Worm (Caenorhabditis elegans) whole organism, young adult: ENCODE data around the gene hmgr-1.
A peak's percentile ranks its signal among the peaks of the same experiment; 100 is the strongest.

ENCODE experiments used
- F23B12.7 ChIP-seq: sonication (generic microtip); optimal IDR thresholded peaks from 2 replicates; lab custom pipeline; 2017; ENCODE audit warnings: missing genetic modification characterization, mild to moderate bottlenecking, missing compliant biosample characterization, antibody characterized with exemption, moderate library complexity; ENCODE audit not compliant: insufficient read depth
- F33H1.4 ChIP-seq: fragments of 200-800 bp; sonication (Bioruptor generic); IDR thresholded peaks from 2 replicates; pipeline ENCODE4 v1.3.6; 2022; ENCODE audit warnings: missing genetic modification reagents, missing genetic modification characterization, missing compliant biosample characterization
- F49E8.2 ChIP-seq: sonication (generic microtip); optimal IDR thresholded peaks from 3 replicates; lab custom pipeline; 2017; ENCODE audit warnings: missing genetic modification characterization, mild to moderate bottlenecking, missing compliant biosample characterization, antibody characterized with exemption, moderate library complexity; ENCODE audit not compliant: insufficient read depth
- K11D2.4 ChIP-seq: fragments of 200-800 bp; sonication (Bioruptor generic); IDR thresholded peaks from 2 replicates; pipeline ENCODE4 v1.3.6; 2022; ENCODE audit warnings: missing genetic modification reagents, missing genetic modification characterization, missing compliant biosample characterization
- K12H6.12 ChIP-seq: fragments of 200-800 bp; sonication (Bioruptor generic); optimal IDR thresholded peaks from 2 replicates; lab custom pipeline; 2018; ENCODE audit warnings: mild to moderate bottlenecking, missing genetic modification characterization, missing compliant biosample characterization
- T07F8.4 ChIP-seq: sonication (generic microtip); optimal IDR thresholded peaks from 2 replicates; lab custom pipeline; 2016; ENCODE audit warnings: mild to moderate bottlenecking, missing genetic modification characterization, moderate library complexity, missing compliant biosample characterization
- Y53F4B.3 ChIP-seq: fragments of 200-800 bp; sonication (Bioruptor generic); IDR thresholded peaks from 2 replicates; pipeline ENCODE4 v1.3.6; 2022; ENCODE audit warnings: missing genetic modification reagents, missing genetic modification characterization, missing compliant biosample characterization
- Y56A3A.18 ChIP-seq: fragments of 200-800 bp; sonication (Bioruptor generic); IDR thresholded peaks from 2 replicates; pipeline ENCODE4 v1.3.6; 2022; ENCODE audit warnings: missing genetic modification reagents, missing genetic modification characterization, missing compliant biosample characterization
- Y67H2A.10 ChIP-seq: fragments of 200-800 bp; sonication (Bioruptor generic); conservative IDR thresholded peaks from 2 replicates; pipeline ENCODE4 v1.3.6; 2022; ENCODE audit warnings: missing genetic modification reagents, missing genetic modification characterization, missing compliant biosample characterization
- akir-1 ChIP-seq: fragments of 200-800 bp; sonication (Bioruptor generic); optimal IDR thresholded peaks from 2 replicates; lab custom pipeline; 2018; ENCODE audit warnings: mild to moderate bottlenecking, missing genetic modification characterization, moderate library complexity, missing compliant biosample characterization
- ama-1 ChIP-seq, 3 experiments: fragments of 150-350 bp in 1 of 3; sonication (generic microtip) in 2 of 3; optimal IDR thresholded peaks; 2 replicates each; lab custom pipeline; 2014 to 2018; ENCODE audit warnings: missing biosample characterization in 2 of 3, missing genetic modification characterization in 2 of 3, missing genetic modification reagents in 2 of 3
- athp-1 ChIP-seq: sonication (generic microtip); optimal IDR thresholded peaks from 2 replicates; lab custom pipeline; 2017; ENCODE audit warnings: mild to moderate bottlenecking, missing genetic modification characterization, missing compliant biosample characterization
- attf-3 ChIP-seq: fragments of 200-800 bp; sonication (Bioruptor generic); conservative IDR thresholded peaks from 2 replicates; pipeline ENCODE4 v1.3.6; 2022; ENCODE audit warnings: missing genetic modification reagents, missing genetic modification characterization, missing compliant biosample characterization
- attf-5 ChIP-seq: fragments of 200-800 bp; sonication (Bioruptor generic); optimal IDR thresholded peaks from 2 replicates; lab custom pipeline; 2018; ENCODE audit warnings: mild to moderate bottlenecking, missing genetic modification characterization, missing compliant biosample characterization
- attf-6 ChIP-seq: fragments of 200-800 bp; sonication (Bioruptor generic); IDR thresholded peaks from 2 replicates; pipeline ENCODE4 v1.3.6; 2022; ENCODE audit warnings: missing genetic modification reagents, missing genetic modification characterization, missing compliant biosample characterization
- ccch-3 ChIP-seq: fragments of 200-800 bp; sonication (Bioruptor generic); optimal IDR thresholded peaks from 2 replicates; lab custom pipeline; 2018; ENCODE audit warnings: mild to moderate bottlenecking, missing genetic modification characterization, missing compliant biosample characterization
- cebp-1 ChIP-seq, 2 experiments: fragments of 200-800 bp in 1 of 2; sonication (Bioruptor generic) in 1 of 2; sonication (generic microtip) in 1 of 2; IDR thresholded peaks in 1 of 2; optimal IDR thresholded peaks in 1 of 2; 2 replicates each; pipeline versions ENCODE4 v1.3.6 to Lab custom; 2017 to 2022; ENCODE audit warnings: missing compliant biosample characterization in 2 of 2, missing genetic modification characterization in 2 of 2, mild to moderate bottlenecking in 1 of 2, missing genetic modification reagents in 1 of 2, moderate library complexity in 1 of 2
- ceh-79 ChIP-seq: sonication (generic microtip); optimal IDR thresholded peaks from 2 replicates; lab custom pipeline; 2017; ENCODE audit warnings: mild to moderate bottlenecking, missing genetic modification characterization, missing compliant biosample characterization
- die-1 ChIP-seq: sonication (generic microtip); optimal IDR thresholded peaks from 2 replicates; lab custom pipeline; 2016; ENCODE audit warnings: missing genotype, mild to moderate bottlenecking, missing genetic modification characterization, missing compliant biosample characterization
- dpl-1 ChIP-seq: fragments of 150-350 bp; optimal IDR thresholded peaks from 2 replicates; lab custom pipeline; 2014; ENCODE audit warnings: missing biosample characterization, missing genetic modification reagents, missing genetic modification characterization
- ekl-4 ChIP-seq: fragments of 200-800 bp; sonication (Bioruptor generic); IDR thresholded peaks from 2 replicates; pipeline ENCODE4 v1.3.6; 2022; ENCODE audit warnings: missing genetic modification reagents, missing genetic modification characterization, missing compliant biosample characterization
- hmg-1.2 ChIP-seq: fragments of 200-800 bp; sonication (Bioruptor generic); IDR thresholded peaks from 2 replicates; pipeline ENCODE4 v1.3.6; 2022; ENCODE audit warnings: missing genetic modification reagents, missing genetic modification characterization, missing compliant biosample characterization
- hrde-1 ChIP-seq: sonication (generic microtip); optimal IDR thresholded peaks from 2 replicates; lab custom pipeline; 2016; ENCODE audit warnings: missing genetic modification characterization, mild to moderate bottlenecking, missing compliant biosample characterization, moderate library complexity, missing genotype, missing genetic modification reagents, borderline replicate concordance
- hsf-1 ChIP-seq: fragments of 200-800 bp; sonication (Bioruptor generic); IDR thresholded peaks from 2 replicates; pipeline ENCODE4 v1.3.6; 2022; ENCODE audit warnings: missing genetic modification reagents, missing genetic modification characterization, missing compliant biosample characterization
- lin-26 ChIP-seq: fragments of 200-800 bp; sonication (Bioruptor generic); IDR thresholded peaks from 2 replicates; pipeline ENCODE4 v1.3.6; 2022; ENCODE audit warnings: missing genetic modification reagents, missing genetic modification characterization, missing compliant biosample characterization
- lin-40 ChIP-seq: sonication (generic microtip); optimal IDR thresholded peaks from 2 replicates; lab custom pipeline; 2016; ENCODE audit warnings: missing genetic modification characterization, mild to moderate bottlenecking, missing compliant biosample characterization, missing genotype, missing genetic modification reagents
- lin-54 ChIP-seq: fragments of 200-800 bp; sonication (Bioruptor generic); optimal IDR thresholded peaks from 2 replicates; lab custom pipeline; 2018; ENCODE audit warnings: mild to moderate bottlenecking, missing genetic modification characterization, missing compliant biosample characterization
- mel-28 ChIP-seq: sonication (generic microtip); optimal IDR thresholded peaks from 2 replicates; lab custom pipeline; 2016; ENCODE audit warnings: borderline replicate concordance, mild to moderate bottlenecking, missing genetic modification characterization, missing compliant biosample characterization
- mes-4 ChIP-seq: sonication (generic microtip); optimal IDR thresholded peaks from 2 replicates; lab custom pipeline; 2016; ENCODE audit warnings: missing genotype, missing genetic modification characterization, missing compliant biosample characterization
- nfya-2 ChIP-seq: fragments of 200-800 bp; sonication (Bioruptor generic); IDR thresholded peaks from 2 replicates; pipeline ENCODE4 v1.3.6; 2022; ENCODE audit warnings: missing genetic modification reagents, missing genetic modification characterization, missing compliant biosample characterization
- nfyb-1 ChIP-seq: fragments of 200-800 bp; sonication (Bioruptor generic); IDR thresholded peaks from 2 replicates; pipeline ENCODE4 v1.3.6; 2022; ENCODE audit warnings: missing genetic modification reagents, missing genetic modification characterization, missing compliant biosample characterization
- nhr-80 ChIP-seq: sonication (generic microtip); optimal IDR thresholded peaks from 2 replicates; lab custom pipeline; 2016; ENCODE audit warnings: missing genetic modification characterization, missing compliant biosample characterization
- nhr-90 ChIP-seq: sonication (generic microtip); optimal IDR thresholded peaks from 2 replicates; lab custom pipeline; 2016; ENCODE audit warnings: missing genotype, mild to moderate bottlenecking, missing genetic modification characterization, missing compliant biosample characterization
- snpc-3.4 ChIP-seq: sonication (generic microtip); optimal IDR thresholded peaks from 2 replicates; lab custom pipeline; 2017; ENCODE audit warnings: missing genetic modification characterization, mild to moderate bottlenecking, missing compliant biosample characterization, antibody characterized with exemption, moderate library complexity, missing genotype, missing genetic modification reagents
- snpc-4 ChIP-seq, 5 experiments: fragments of 150-350 bp in 1 of 5; sonication (generic microtip) in 4 of 5; optimal IDR thresholded peaks; 2 replicates each; lab custom pipeline; 2014 to 2018; ENCODE audit warnings: missing genetic modification characterization in 5 of 5, missing biosample characterization in 3 of 5, antibody characterized with exemption in 2 of 5, mild to moderate bottlenecking in 2 of 5, missing compliant biosample characterization in 2 of 5, missing genotype in 2 of 5, moderate library complexity in 2 of 5, missing genetic modification reagents in 1 of 5
- somi-1 ChIP-seq: fragments of 200-800 bp; sonication (Bioruptor generic); optimal IDR thresholded peaks from 2 replicates; lab custom pipeline; 2018; ENCODE audit warnings: mild to moderate bottlenecking, missing genetic modification characterization, missing compliant biosample characterization
- tbp1 ChIP-seq: fragments of 200-800 bp; sonication (Bioruptor generic); optimal IDR thresholded peaks from 2 replicates; lab custom pipeline; 2018; ENCODE audit warnings: mild to moderate bottlenecking, missing genetic modification characterization, missing compliant biosample characterization
- unc-62 ChIP-seq: fragments of 150-350 bp; optimal IDR thresholded peaks from 2 replicates; lab custom pipeline; 2014; ENCODE audit warnings: missing biosample characterization, missing genetic modification reagents, missing genetic modification characterization
- zfh-2 ChIP-seq: fragments of 200-800 bp; sonication (Bioruptor generic); conservative IDR thresholded peaks from 2 replicates; pipeline ENCODE4 v1.3.6; 2022; ENCODE audit warnings: missing genetic modification reagents, missing genetic modification characterization, missing compliant biosample characterization
- ztf-18 ChIP-seq: sonication (generic microtip); optimal IDR thresholded peaks from 2 replicates; lab custom pipeline; 2016; ENCODE audit warnings: missing genotype, mild to moderate bottlenecking, missing genetic modification characterization, missing compliant biosample characterization
- ztf-28 ChIP-seq: fragments of 200-800 bp; sonication (Bioruptor generic); IDR thresholded peaks from 2 replicates; pipeline ENCODE4 v1.3.6; 2022; ENCODE audit warnings: missing genetic modification reagents, missing genetic modification characterization, missing compliant biosample characterization

hmgr-1 gene

ce11 chrIII:7357356-7357755, 1.9 kb upstream of the hmgr-1 start, which contains the start of gene F08F8.10:
Gene F08F8.10, minus strand, starts transcription at chrIII:7357393.
- no peak for TF ChIP-seq ama-1 (optimal IDR thresholded peaks at IDR 0.05; lab: Kevin White, UChicago)
- TF ChIP-seq ama-1 (GFP tag; optimal IDR thresholded peaks at IDR 0.05; lab: Kevin White, UChicago) = no peak
- TF ChIP-seq nhr-80 = no peak
- TF ChIP-seq K11D2.4 = no peak
- TF ChIP-seq athp-1 (tag; lab: Kevin White, UChicago) = peak; percentile 24
- peak; percentile 29; the same call in 1 of the 2 replicates for TF ChIP-seq hmg-1.2
- TF ChIP-seq ztf-18 (tag; lab: Kevin White, UChicago) = peak; percentile 14
- no peak for TF ChIP-seq ceh-79 (tag; lab: Kevin White, UChicago)
- TF ChIP-seq snpc-4 (GFP tag; optimal IDR thresholded peaks at IDR 0.05; lab: Kevin White, UChicago) = no peak
- peak in 2 of 4 experiments; percentile 14 to 24 for TF ChIP-seq snpc-4 (tag; optimal IDR thresholded peaks at IDR 0.05; lab: Kevin White, UChicago)
- peak; percentile 8 for TF ChIP-seq K12H6.12 (tag; lab: Kevin White, UChicago)
- peak; percentile 32; the same call in 1 of the 2 replicates for TF ChIP-seq ekl-4 (GFP tag; lab: Robert Waterston, UW)
- peak; percentile 33 for TF ChIP-seq tbp1
- TF ChIP-seq hsf-1 (GFP tag; lab: Robert Waterston, UW) = 0 out of 2 replicates have a peak, but pooled peaks have one; percentile 29
- peak; percentile 14 for TF ChIP-seq hrde-1 (tag; lab: Kevin White, UChicago)
- TF ChIP-seq lin-54 = peak; percentile 23
- no peak for TF ChIP-seq cebp-1 (GFP tag; IDR thresholded peaks at IDR 0.05; lab: Robert Waterston, UW)
- TF ChIP-seq cebp-1 (tag; optimal IDR thresholded peaks at IDR 0.05; lab: Kevin White, UChicago) = peak; percentile 39
- no peak for TF ChIP-seq mel-28
- peak; percentile 5 for TF ChIP-seq snpc-3.4
- peak; percentile 65 for TF ChIP-seq attf-5 (GFP tag; lab: Kevin White, UChicago)
- peak; percentile 24 for TF ChIP-seq die-1 (tag; lab: Kevin White, UChicago)
- TF ChIP-seq nhr-90 (tag; lab: Kevin White, UChicago) = no peak

ce11 chrIII:7358627-7359026, 671 bp upstream of the hmgr-1 start:
- TF ChIP-seq Y53F4B.3 (GFP tag; lab: Robert Waterston, UW) (no peak), nhr-80 (peak; percentile 8), mes-4 (tag; lab: Kevin White, UChicago) (no peak), somi-1 (GFP tag; lab: Kevin White, UChicago) (peak; percentile 37), lin-26 (peak; percentile 41; the same call in 1 of the 2 replicates), K12H6.12 (tag; lab: Kevin White, UChicago) (peak; percentile 32), lin-40 (tag; lab: Kevin White, UChicago) (peak; percentile 10), cebp-1 (GFP tag; IDR thresholded peaks at IDR 0.05; lab: Robert Waterston, UW) (no peak), cebp-1 (tag; optimal IDR thresholded peaks at IDR 0.05; lab: Kevin White, UChicago) (peak; percentile 5), attf-5 (GFP tag; lab: Kevin White, UChicago) (peak; percentile 9), Y67H2A.10 (no peak), nfyb-1 (GFP tag; lab: Robert Waterston, UW) (no peak), mel-28 (no peak)

ce11 chrIII:7365602-7366001, 6.3 kb downstream of the hmgr-1 start, which contains the start of gene F08F8.11:
Gene F08F8.11, plus strand, starts transcription at chrIII:7365902.
- TF ChIP-seq hrde-1 (tag; lab: Kevin White, UChicago) (no peak), ccch-3 (GFP tag; lab: Kevin White, UChicago) (no peak), F33H1.4 (no peak), attf-3 (GFP tag; lab: Robert Waterston, UW) (no peak), attf-5 (GFP tag; lab: Kevin White, UChicago) (no peak), K11D2.4 (no peak), T07F8.4 (tag; lab: Kevin White, UChicago) (no peak), nhr-80 (no peak), nfyb-1 (GFP tag; lab: Robert Waterston, UW) (no peak), snpc-3.4 (no peak), Y56A3A.18 (GFP tag; lab: Robert Waterston, UW) (no peak), akir-1 (GFP tag; lab: Kevin White, UChicago) (no peak), attf-6 (GFP tag; lab: Robert Waterston, UW) (no peak), zfh-2 (GFP tag; lab: Robert Waterston, UW) (no peak), F49E8.2 (tag; lab: Kevin White, UChicago) (no peak), F23B12.7 (tag; lab: Kevin White, UChicago) (no peak), nfya-2 (GFP tag; lab: Robert Waterston, UW) (no peak), unc-62 (GFP tag; lab: Kevin White, UChicago) (no peak), ztf-28 (GFP tag; lab: Robert Waterston, UW) (no peak), dpl-1 (GFP tag; lab: Kevin White, UChicago) (no peak)
